Fruit fly (Drosophila melanogaster): Measurements from ENCODE around the gene CG9525.

The CG9525 gene

DNA sequence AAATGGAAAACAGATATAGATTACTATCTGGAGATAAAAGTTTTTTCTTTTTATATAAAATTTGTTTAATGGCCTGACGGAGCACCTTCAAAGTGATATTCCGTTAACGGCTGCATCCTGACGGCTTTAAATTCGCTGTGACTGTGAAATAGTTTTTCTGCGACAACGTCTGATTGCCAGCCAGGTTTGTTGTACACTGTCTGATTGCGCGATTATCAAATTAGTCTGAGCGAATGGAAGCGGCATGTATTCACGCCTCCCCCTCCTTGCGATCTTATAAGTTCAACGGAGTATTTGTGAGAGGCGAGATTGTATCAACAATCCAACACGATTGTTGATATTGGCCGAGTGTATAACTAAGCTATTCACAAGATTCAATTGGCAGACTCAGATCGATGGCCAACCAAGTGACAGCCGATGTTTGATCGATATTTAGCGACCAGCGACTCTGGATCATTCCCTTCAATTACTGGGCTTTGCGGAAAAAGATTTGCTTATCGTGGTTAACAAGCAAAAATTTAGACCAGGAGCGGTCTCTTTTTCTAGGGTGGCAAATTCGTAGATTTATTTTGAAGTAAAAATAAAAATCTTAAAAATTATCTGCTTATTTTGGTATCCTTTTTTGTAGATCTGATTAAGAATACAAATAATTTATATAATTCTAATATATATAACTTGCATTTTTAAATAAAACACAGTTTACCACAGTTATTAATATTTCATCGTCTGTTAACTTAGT, 6.4 kb downstream of the CG9525 start (continued):
- peak; percentile 14; the same call in 1 of the 3 replicates for TF ChIP-seq so (GFP tag; IDR thresholded peaks at IDR 0.05)
- TF ChIP-seq CG12769 (tag; optimal IDR thresholded peaks at IDR 0.05), result peak; percentile 40
- peak; percentile 38 for TF ChIP-seq CG18599 (GFP tag; optimal IDR thresholded peaks at IDR 0.05)
- no peak for TF ChIP-seq HmgZ (tag; optimal IDR thresholded peaks at IDR 0.05)
- peak; percentile 2 for TF ChIP-seq lilli (GFP tag; optimal IDR thresholded peaks at IDR 0.05)
- peak; percentile 34 for TF ChIP-seq grn (GFP tag; optimal IDR thresholded peaks at IDR 0.05)
- no peak for TF ChIP-seq H2.0 (GFP tag; IDR thresholded peaks at IDR 0.05)
- no peak for TF ChIP-seq mld (GFP tag; IDR thresholded peaks at IDR 0.05; ENCODE audit: partially characterized antibody)
- no peak for TF ChIP-seq ind (GFP tag; optimal IDR thresholded peaks at IDR 0.05)
- no peak for TF ChIP-seq CG12219 (GFP tag; optimal IDR thresholded peaks at IDR 0.05)
- TF ChIP-seq CG13894 (tag; optimal IDR thresholded peaks at IDR 0.05), result no peak
- no peak for TF ChIP-seq MBD-R2 (GFP tag; IDR thresholded peaks at IDR 0.05)
- TF ChIP-seq emc (GFP tag; optimal IDR thresholded peaks at IDR 0.05), result no peak
- peak; percentile 26 for TF ChIP-seq CG13296 (GFP tag; optimal IDR thresholded peaks at IDR 0.05)
- TF ChIP-seq ken (GFP tag; IDR thresholded peaks at IDR 0.05), result no peak
- TF ChIP-seq CG32767 (GFP tag; IDR thresholded peaks at IDR 0.05), result no peak
- TF ChIP-seq repo (GFP tag; optimal IDR thresholded peaks at IDR 0.05), result no peak
- TF ChIP-seq CG3726 (GFP tag; IDR thresholded peaks at IDR 0.05), result no peak
- no peak for TF ChIP-seq CG5180 (GFP tag; optimal IDR thresholded peaks at IDR 0.05)
- TF ChIP-seq sob (GFP tag; IDR thresholded peaks at IDR 0.05), result no peak
- peak; percentile 29 for TF ChIP-seq grau (tag; optimal IDR thresholded peaks at IDR 0.05)
- TF ChIP-seq Rfx (GFP tag; IDR thresholded peaks at IDR 0.05), result peak; percentile 7; the same call in 1 of the 2 replicates
- peak; percentile 73 for TF ChIP-seq Med (GFP tag)
- TF ChIP-seq CG3995 (GFP tag; optimal IDR thresholded peaks at IDR 0.05), result peak; percentile 25

DNA sequence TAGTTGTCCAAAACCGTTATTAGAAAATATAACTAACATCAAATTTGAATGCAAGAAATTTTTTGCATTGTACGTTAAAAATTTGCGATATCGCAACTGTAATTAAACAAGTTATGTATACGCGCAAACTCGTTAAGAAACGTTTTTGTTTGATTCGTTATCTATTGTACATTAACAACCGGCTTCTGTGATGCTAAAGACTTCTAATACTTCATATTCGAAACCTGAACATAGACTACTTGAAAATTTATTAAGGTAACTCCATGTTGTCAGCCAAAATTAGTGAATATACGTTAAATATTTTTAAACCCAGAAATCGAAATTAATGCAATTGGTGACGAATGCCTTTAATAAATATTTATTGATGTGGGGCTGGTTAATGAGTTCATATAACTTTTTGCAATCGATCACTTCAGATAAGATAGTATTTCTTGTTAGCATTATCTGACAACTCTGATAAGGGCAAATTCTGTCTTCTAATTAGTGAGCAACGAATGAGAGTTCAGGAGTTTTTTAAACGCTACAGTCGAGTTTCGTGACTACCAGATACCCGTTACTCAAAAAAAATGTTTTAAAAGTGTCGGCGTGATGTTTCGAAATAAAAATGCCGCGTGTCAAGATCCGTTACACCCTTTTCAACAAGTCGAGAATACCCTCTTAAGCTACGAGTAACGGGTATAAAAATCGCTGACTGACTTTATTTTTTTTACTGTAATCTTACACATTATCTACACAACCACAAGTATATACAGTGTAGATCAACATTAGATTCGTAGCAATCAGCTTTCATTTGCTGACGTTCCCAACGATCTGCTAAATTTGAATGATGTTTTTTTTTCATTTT, 9.7 kb downstream of the CG9525 start:
- TF ChIP-seq dmrt11E (tag; optimal IDR thresholded peaks at IDR 0.05) (peak; percentile 6), CG4820 (GFP tag; optimal IDR thresholded peaks at IDR 0.05) (peak; percentile 14), Ravus (GFP tag; IDR thresholded peaks at IDR 0.05) (no peak), CG1792 (GFP tag; optimal IDR thresholded peaks at IDR 0.05) (no peak), CG16815 (GFP tag; optimal IDR thresholded peaks at IDR 0.05) (peak; percentile 27), lola (GFP tag; optimal IDR thresholded peaks at IDR 0.05) (peak in 1 of 3 experiments; percentile 19), inv (GFP tag; IDR thresholded peaks at IDR 0.05; ENCODE audit: partially characterized antibody) (no peak), CG7839 (tag; optimal IDR thresholded peaks at IDR 0.05) (peak; percentile 51), aop (GFP tag; IDR thresholded peaks at IDR 0.05) (no peak), trem (tag; optimal IDR thresholded peaks at IDR 0.05) (peak; percentile 35), CG15479 (GFP tag; optimal IDR thresholded peaks at IDR 0.05) (no peak), CG2202 (tag; optimal IDR thresholded peaks at IDR 0.05) (peak; percentile 27), Ets97D (GFP tag; optimal IDR thresholded peaks at IDR 0.05) (no peak), CG4328 (GFP tag; optimal IDR thresholded peaks at IDR 0.05) (peak; percentile 15), CG4617 (GFP tag; optimal IDR thresholded peaks at IDR 0.05; ENCODE audit: borderline replicate concordance) (no peak), CG10979 (tag; optimal IDR thresholded peaks at IDR 0.05) (peak; percentile 27), CrebB (tag; optimal IDR thresholded peaks at IDR 0.05) (no peak), nom (GFP tag; optimal IDR thresholded peaks at IDR 0.05) (no peak), pho (GFP tag; optimal IDR thresholded peaks at IDR 0.05) (no peak), CG13775 (GFP tag; optimal IDR thresholded peaks at IDR 0.05) (peak; percentile 16), CG17328 (GFP tag; IDR thresholded peaks at IDR 0.05) (peak; percentile 49; the same call in 1 of the 2 replicates), Six4 (GFP tag; optimal IDR thresholded peaks at IDR 0.05) (no peak), nerfin-1 (tag; optimal IDR thresholded peaks at IDR 0.05) (no peak), mirr (GFP tag; optimal IDR thresholded peaks at IDR 0.05) (peak; percentile 42)

All from whole organism, embryonic.